Worm (Caenorhabditis elegans) whole organism, L1 larva: ENCODE measurements around the gene T10B5.3.

Experiments
- nhr-11 ChIP-seq: fragments of 150-350 bp; optimal IDR thresholded peaks from 2 replicates; lab custom pipeline; 2014; ENCODE audit warnings: missing biosample characterization, missing genetic modification characterization
- nhr-28 ChIP-seq: fragments of 150-350 bp; optimal IDR thresholded peaks from 2 replicates; lab custom pipeline; 2014; ENCODE audit warnings: missing biosample characterization, missing genetic modification characterization

DNA sequence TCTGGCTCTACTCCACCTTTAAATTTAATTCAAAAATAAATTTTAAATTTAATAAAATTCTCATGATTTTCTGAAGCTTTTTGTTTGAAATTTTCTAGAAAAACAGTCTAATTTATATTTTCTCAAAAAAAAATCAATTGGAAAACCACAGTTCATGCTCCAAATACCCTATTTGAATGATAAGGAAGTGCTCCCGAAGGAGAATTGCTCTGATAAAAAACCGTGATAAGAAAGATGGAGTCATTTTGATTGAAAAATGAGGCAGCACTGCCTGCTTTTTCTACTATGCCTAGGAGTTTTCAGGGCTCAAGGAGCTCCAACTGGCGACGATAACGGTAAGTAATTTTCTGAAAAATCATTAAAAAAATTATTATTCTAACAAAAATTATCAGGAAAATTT, 23.6 kb downstream of the T10B5.3 start, which contains the start of gene T10B5.7:
- no peak for TF ChIP-seq nhr-28
- TF ChIP-seq nhr-11 (tag; lab: Kevin White, UChicago): no peak
